Fruit fly (Drosophila melanogaster): Measurements from ENCODE around the gene CG31688.

DNA sequence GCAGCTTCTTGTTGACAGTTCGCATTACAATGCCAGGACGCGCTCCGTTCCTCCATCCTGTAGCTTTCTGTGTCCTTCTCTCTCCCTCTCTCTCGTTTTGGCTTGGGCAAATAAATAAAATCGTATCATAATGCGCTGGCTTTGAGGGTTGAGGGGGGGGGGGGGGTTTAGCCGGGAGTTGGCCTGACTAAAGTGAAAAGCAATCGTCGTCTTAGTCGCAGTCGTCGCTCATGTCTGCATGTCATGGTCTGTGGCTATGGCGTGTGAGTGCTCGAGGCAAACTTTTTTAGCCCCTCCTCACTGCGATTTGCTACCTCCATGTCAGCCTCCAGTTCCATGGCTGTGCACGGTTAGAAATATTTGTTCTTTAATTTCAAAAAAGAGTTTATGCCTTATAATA, 8.8 kb downstream of the CG31688 start:
- TF ChIP-seq cnc (optimal IDR thresholded peaks at IDR 0.05), result no peak
- no peak for TF ChIP-seq CG1620 (GFP tag; optimal IDR thresholded peaks at IDR 0.05)
- TF ChIP-seq CG7101 (tag; optimal IDR thresholded peaks at IDR 0.05), result no peak
- no peak for TF ChIP-seq kay (GFP tag; ENCODE audit: borderline replicate concordance)
- no peak for TF ChIP-seq tj (GFP tag; optimal IDR thresholded peaks at IDR 0.05)
- no peak for TF ChIP-seq bab1 (GFP tag; optimal IDR thresholded peaks at IDR 0.05)
- TF ChIP-seq cic (GFP tag; optimal IDR thresholded peaks at IDR 0.05), result no peak
- no peak for TF ChIP-seq Hr96 (GFP tag; optimal IDR thresholded peaks at IDR 0.05)
- TF ChIP-seq CG33017 (tag; optimal IDR thresholded peaks at IDR 0.05), result no peak
